Fruit fly (Drosophila melanogaster) whole organism, prepupa: ENCODE measurements around the gene Or33a.

ENCODE experiments used
- Blimp-1 ChIP-seq: fragments of 200-800 bp; sonication (Bioruptor generic); optimal IDR thresholded peaks from 3 replicates; lab custom pipeline; 2017; ENCODE audit warnings: missing biosample characterization, missing genetic modification characterization, mild to moderate bottlenecking, moderate library complexity, missing genetic modification reagents
- CG10631 ChIP-seq: fragments of 200-800 bp; sonication (Bioruptor generic); optimal IDR thresholded peaks from 2 replicates; lab custom pipeline; 2016; ENCODE audit warnings: missing biosample characterization, missing genetic modification characterization
- CG10669 ChIP-seq: fragments of 200-800 bp; sonication (Bioruptor generic); optimal IDR thresholded peaks from 3 replicates; lab custom pipeline; 2018; ENCODE audit warnings: missing biosample characterization, mild to moderate bottlenecking, missing genetic modification characterization, moderate library complexity
- CG11294 ChIP-seq: fragments of 200-800 bp; sonication (Bioruptor generic); IDR thresholded peaks from 2 replicates; pipeline ENCODE4 v1.3.6; 2022; ENCODE audit warnings: missing biosample characterization, missing genetic modification characterization
- CG11902 ChIP-seq: fragments of 200-800 bp; sonication (Bioruptor generic); optimal IDR thresholded peaks from 3 replicates; lab custom pipeline; 2016; ENCODE audit warnings: missing biosample characterization, missing genetic modification characterization
- CG15336 ChIP-seq: fragments of 200-800 bp; sonication (Bioruptor generic); IDR thresholded peaks from 2 replicates; pipeline ENCODE4 v1.3.6; 2022; ENCODE audit warnings: missing biosample characterization, missing genetic modification characterization
- CG1621 ChIP-seq: fragments of 200-800 bp; sonication (Bioruptor generic); optimal IDR thresholded peaks from 3 replicates; lab custom pipeline; 2018; ENCODE audit warnings: missing biosample characterization, mild to moderate bottlenecking, missing genetic modification characterization
- CG16779 ChIP-seq: fragments of 200-800 bp; sonication (Bioruptor generic); optimal IDR thresholded peaks from 3 replicates; lab custom pipeline; 2017; ENCODE audit warnings: missing biosample characterization, mild to moderate bottlenecking, missing genetic modification characterization
- CG3032 ChIP-seq: fragments of 200-800 bp; optimal IDR thresholded peaks from 2 replicates; lab custom pipeline; 2019; ENCODE audit warnings: missing biosample characterization, mild to moderate bottlenecking, missing genetic modification characterization, moderate library complexity
- CG31627 ChIP-seq: fragments of 200-800 bp; sonication (Bioruptor generic); optimal IDR thresholded peaks from 3 replicates; lab custom pipeline; 2016; ENCODE audit warnings: missing biosample characterization, missing genetic modification characterization
- CG32006 ChIP-seq: fragments of 200-800 bp; sonication (Bioruptor generic); optimal IDR thresholded peaks from 3 replicates; lab custom pipeline; 2017; ENCODE audit warnings: missing biosample characterization, mild to moderate bottlenecking, missing genetic modification characterization
- CG34406 ChIP-seq: fragments of 200-800 bp; sonication (Bioruptor generic); optimal IDR thresholded peaks from 3 replicates; lab custom pipeline; 2016; ENCODE audit warnings: missing biosample characterization, missing genetic modification characterization
- CG3919 ChIP-seq: fragments of 200-800 bp; sonication (Bioruptor generic); optimal IDR thresholded peaks from 3 replicates; lab custom pipeline; 2016; ENCODE audit warnings: missing biosample characterization, missing genetic modification characterization
- CG6163 ChIP-seq: fragments of 200-800 bp; sonication (Bioruptor generic); IDR thresholded peaks from 3 replicates; pipeline ENCODE4 v1.3.6; 2022; ENCODE audit warnings: missing biosample characterization, missing genetic modification characterization
- CG6276 ChIP-seq: fragments of 200-800 bp; sonication (Bioruptor generic); optimal IDR thresholded peaks from 2 replicates; lab custom pipeline; 2017; ENCODE audit warnings: missing biosample characterization, mild to moderate bottlenecking, missing genetic modification characterization
- CG6792 ChIP-seq: fragments of 200-800 bp; sonication (Bioruptor generic); optimal IDR thresholded peaks from 3 replicates; lab custom pipeline; 2016; ENCODE audit warnings: missing biosample characterization, missing genetic modification characterization
- CG6808 ChIP-seq: fragments of 200-800 bp; sonication (Bioruptor generic); optimal IDR thresholded peaks from 3 replicates; lab custom pipeline; 2017; ENCODE audit warnings: missing biosample characterization, missing genetic modification characterization, mild to moderate bottlenecking, moderate library complexity, missing genetic modification reagents
- CG6854 ChIP-seq: fragments of 200-800 bp; sonication (Bioruptor generic); optimal IDR thresholded peaks from 2 replicates; lab custom pipeline; 2017; ENCODE audit warnings: missing biosample characterization, mild to moderate bottlenecking, missing genetic modification characterization
- CG8119 ChIP-seq: fragments of 200-800 bp; sonication (Bioruptor generic); IDR thresholded peaks from 3 replicates; pipeline ENCODE4 v1.3.6; 2022; ENCODE audit warnings: missing biosample characterization, missing genetic modification characterization
- CG8319 ChIP-seq: fragments of 200-800 bp; sonication (Bioruptor generic); optimal IDR thresholded peaks from 3 replicates; lab custom pipeline; 2016; ENCODE audit warnings: missing biosample characterization, missing genetic modification characterization
- CG9139 ChIP-seq: fragments of 200-800 bp; sonication (Bioruptor generic); optimal IDR thresholded peaks from 3 replicates; lab custom pipeline; 2017; ENCODE audit warnings: missing biosample characterization, mild to moderate bottlenecking, missing genetic modification characterization
- Eip75B ChIP-seq: fragments of 200-800 bp; sonication (Bioruptor generic); optimal IDR thresholded peaks from 3 replicates; lab custom pipeline; 2016; ENCODE audit warnings: missing biosample characterization, missing genetic modification characterization
- Ets21C ChIP-seq: fragments of 200-800 bp; sonication (Bioruptor generic); optimal IDR thresholded peaks from 3 replicates; lab custom pipeline; 2016; ENCODE audit warnings: missing biosample characterization, missing genetic modification characterization
- Ets96B ChIP-seq: fragments of 200-800 bp; optimal IDR thresholded peaks from 2 replicates; lab custom pipeline; 2019; ENCODE audit warnings: missing biosample characterization, mild to moderate bottlenecking, missing genetic modification characterization, moderate library complexity
- Gug ChIP-seq: fragments of 200-800 bp; sonication (Bioruptor generic); IDR thresholded peaks from 2 replicates; pipeline ENCODE4 v1.3.6; 2022; ENCODE audit warnings: missing biosample characterization, missing genetic modification characterization
- Hr38 ChIP-seq: sonication (Bioruptor generic); optimal IDR thresholded peaks from 2 replicates; lab custom pipeline; 2016; ENCODE audit warnings: missing biosample characterization, missing genetic modification characterization
- Hr39 ChIP-seq: fragments of 200-800 bp; sonication (Bioruptor generic); optimal IDR thresholded peaks from 2 replicates; lab custom pipeline; 2016; ENCODE audit warnings: missing biosample characterization, missing genetic modification characterization
- Hr4 ChIP-seq: fragments of 200-800 bp; sonication (Bioruptor generic); optimal IDR thresholded peaks from 3 replicates; lab custom pipeline; 2016; ENCODE audit warnings: missing biosample characterization, missing genetic modification characterization
- Lpt ChIP-seq: fragments of 200-800 bp; sonication (Bioruptor generic); optimal IDR thresholded peaks from 3 replicates; lab custom pipeline; 2016; ENCODE audit warnings: missing biosample characterization, missing genetic modification characterization
- Met ChIP-seq: fragments of 200-800 bp; sonication (Bioruptor generic); optimal IDR thresholded peaks from 3 replicates; lab custom pipeline; 2016; ENCODE audit warnings: missing biosample characterization, missing genetic modification characterization
- OdsH ChIP-seq: fragments of 200-800 bp; sonication (Bioruptor generic); optimal IDR thresholded peaks from 3 replicates; lab custom pipeline; 2016; ENCODE audit warnings: missing biosample characterization, missing genetic modification characterization
- Smox ChIP-seq: fragments of 200-800 bp; sonication (Bioruptor generic); optimal IDR thresholded peaks from 3 replicates; lab custom pipeline; 2016; ENCODE audit warnings: missing biosample characterization, missing genetic modification characterization
- Sox102F ChIP-seq: fragments of 200-800 bp; sonication (Bioruptor generic); optimal IDR thresholded peaks from 2 replicates; lab custom pipeline; 2016; ENCODE audit warnings: missing biosample characterization, mild to moderate bottlenecking, missing genetic modification characterization
- Sox14 ChIP-seq: fragments of 200-800 bp; sonication (Bioruptor generic); optimal IDR thresholded peaks from 3 replicates; lab custom pipeline; 2016; ENCODE audit warnings: missing biosample characterization, missing genetic modification characterization
- Sox15 ChIP-seq: fragments of 200-800 bp; sonication (Bioruptor generic); optimal IDR thresholded peaks from 3 replicates; lab custom pipeline; 2016; ENCODE audit warnings: missing biosample characterization, missing genetic modification characterization
- achi ChIP-seq: fragments of 200-800 bp; sonication (Bioruptor generic); optimal IDR thresholded peaks from 3 replicates; lab custom pipeline; 2016; ENCODE audit warnings: missing biosample characterization, missing genetic modification characterization
- acj6 ChIP-seq: fragments of 200-800 bp; sonication (Bioruptor generic); optimal IDR thresholded peaks from 3 replicates; lab custom pipeline; 2016; ENCODE audit warnings: missing biosample characterization, missing genetic modification characterization
- cyc ChIP-seq: fragments of 200-800 bp; sonication (Bioruptor generic); optimal IDR thresholded peaks from 3 replicates; lab custom pipeline; 2016; ENCODE audit warnings: missing biosample characterization, missing genetic modification characterization
- dac ChIP-seq: fragments of 200-800 bp; sonication (Bioruptor generic); optimal IDR thresholded peaks from 2 replicates; lab custom pipeline; 2017; ENCODE audit warnings: missing biosample characterization, mild to moderate bottlenecking, missing genetic modification characterization
- dsx ChIP-seq: fragments of 200-800 bp; optimal IDR thresholded peaks from 3 replicates; lab custom pipeline; 2019; ENCODE audit warnings: missing biosample characterization, mild to moderate bottlenecking, missing genetic modification characterization, moderate library complexity; ENCODE audit not compliant: poor library complexity, severe bottlenecking
- esn ChIP-seq: fragments of 200-800 bp; sonication (Bioruptor generic); optimal IDR thresholded peaks from 2 replicates; lab custom pipeline; 2016; ENCODE audit warnings: missing biosample characterization, mild to moderate bottlenecking, missing genetic modification characterization, moderate library complexity
- fd59A ChIP-seq: fragments of 200-800 bp; sonication (Bioruptor generic); optimal IDR thresholded peaks from 2 replicates; lab custom pipeline; 2017; ENCODE audit warnings: missing biosample characterization, mild to moderate bottlenecking, missing genetic modification characterization, missing genetic modification reagents
- fkh ChIP-seq: fragments of 200-800 bp; sonication (Bioruptor generic); optimal IDR thresholded peaks from 3 replicates; lab custom pipeline; 2017; ENCODE audit warnings: missing biosample characterization, mild to moderate bottlenecking, missing genetic modification characterization, moderate library complexity
- net ChIP-seq: fragments of 200-800 bp; sonication (Bioruptor generic); optimal IDR thresholded peaks from 3 replicates; lab custom pipeline; 2016; ENCODE audit warnings: missing biosample characterization, missing genetic modification characterization
- pdm3 ChIP-seq: fragments of 200-800 bp; sonication (Bioruptor generic); optimal IDR thresholded peaks from 3 replicates; lab custom pipeline; 2016; ENCODE audit warnings: missing biosample characterization, missing genetic modification characterization
- salr ChIP-seq, 2 experiments: fragments of 200-800 bp; sonication (Bioruptor generic); optimal IDR thresholded peaks; 3 replicates each; lab custom pipeline; 2016 to 2018; ENCODE audit warnings: missing biosample characterization in 2 of 2, missing genetic modification characterization in 2 of 2, mild to moderate bottlenecking in 1 of 2
- spab ChIP-seq: fragments of 200-800 bp; sonication (Bioruptor generic); optimal IDR thresholded peaks from 2 replicates; lab custom pipeline; 2017; ENCODE audit warnings: missing biosample characterization, mild to moderate bottlenecking, missing genetic modification characterization, missing genetic modification reagents
- ss ChIP-seq, 2 experiments: fragments of 200-800 bp; sonication (Bioruptor generic); optimal IDR thresholded peaks; 2 replicates in 1 of 2; 3 replicates in 1 of 2; lab custom pipeline; 2017 to 2018; ENCODE audit warnings: mild to moderate bottlenecking in 2 of 2, missing biosample characterization in 2 of 2, missing genetic modification characterization in 2 of 2, moderate library complexity in 1 of 2
- topi ChIP-seq: fragments of 200-800 bp; sonication (Bioruptor generic); optimal IDR thresholded peaks from 3 replicates; lab custom pipeline; 2016; ENCODE audit warnings: missing biosample characterization, missing genetic modification characterization

Or33a gene

DNA sequence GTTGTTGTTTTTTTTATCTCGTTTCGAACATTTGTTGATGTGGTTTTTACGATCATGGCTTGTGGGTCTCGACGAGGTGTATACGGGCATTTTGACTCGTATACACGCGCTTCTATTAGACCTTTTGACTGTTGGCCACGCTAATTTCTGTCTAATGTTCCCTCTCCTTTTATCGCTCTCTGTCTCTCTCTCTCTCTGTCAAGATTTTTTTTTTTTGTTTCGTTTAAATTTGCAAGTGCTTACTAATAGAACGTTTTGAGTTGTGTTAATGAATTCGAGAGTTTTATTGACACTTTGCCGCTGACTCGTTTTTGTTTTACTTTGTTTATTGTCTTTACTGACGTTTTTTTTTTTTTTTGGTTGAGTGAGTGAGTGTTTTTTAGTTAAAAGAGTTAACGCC is 36.0 kb downstream of the Or33a start:
- no peak for TF ChIP-seq net (GFP tag; lab: Kevin White, UChicago)
- TF ChIP-seq CG32006, result no peak
- TF ChIP-seq CG8319 (GFP tag; lab: Kevin White, UChicago), result no peak
- TF ChIP-seq CG6163 (GFP tag; lab: Robert Waterston, UW), result no peak

DNA sequence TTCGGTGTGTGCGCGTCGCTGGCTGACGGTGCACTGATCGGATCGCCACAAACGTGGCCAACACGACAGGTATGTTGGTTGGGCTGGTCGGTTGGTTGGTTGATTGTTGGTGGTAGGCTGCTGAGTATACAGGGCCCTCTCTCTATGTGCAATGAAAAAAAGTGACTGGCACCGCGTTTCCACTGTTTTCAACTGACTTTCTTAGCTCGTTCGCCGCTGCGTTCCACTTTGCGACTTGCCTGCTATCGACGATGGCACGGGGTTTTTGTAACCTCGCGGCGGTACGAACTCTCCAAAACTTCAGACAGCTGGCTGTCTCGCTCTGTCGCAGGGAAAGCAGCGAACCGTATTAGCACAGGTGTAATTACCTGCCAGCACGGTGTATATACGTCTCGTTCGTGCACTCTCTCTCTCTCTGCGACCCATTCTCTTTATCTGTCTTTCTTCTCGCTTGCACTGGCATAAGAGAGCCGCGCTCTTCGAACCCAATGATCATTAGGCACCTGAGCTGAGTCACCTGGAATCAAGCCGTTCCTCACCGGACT is 36.6 kb downstream of the Or33a start:
- no peak for TF ChIP-seq dac (GFP tag; lab: Kevin White, UChicago)
- TF ChIP-seq Gug, result no peak
- TF ChIP-seq fd59A (GFP tag; lab: Kevin White, UChicago), result no peak
- TF ChIP-seq CG6808 (GFP tag; lab: Kevin White, UChicago), result peak; percentile 5
- TF ChIP-seq CG15336 (GFP tag; lab: Robert Waterston, UW), result 0 out of 2 replicates have a peak, but pooled peaks have one; percentile 35
- TF ChIP-seq CG6854 (GFP tag; lab: Kevin White, UChicago), result peak; percentile 45
- peak; percentile 29 for TF ChIP-seq Sox102F
- TF ChIP-seq cyc, result no peak
- TF ChIP-seq fkh (GFP tag; lab: Kevin White, UChicago), result peak; percentile 85
- TF ChIP-seq Hr38 (GFP tag; lab: Kevin White, UChicago), result no peak
- no peak for TF ChIP-seq Ets21C (GFP tag; lab: Kevin White, UChicago)
- TF ChIP-seq achi (GFP tag; lab: Kevin White, UChicago), result no peak
- TF ChIP-seq Met (GFP tag; lab: Kevin White, UChicago), result peak; percentile 11
- no peak for TF ChIP-seq CG31627 (GFP tag; lab: Kevin White, UChicago)
- TF ChIP-seq Hr4 (GFP tag; lab: Kevin White, UChicago), result no peak
- TF ChIP-seq CG32006, result no peak
- TF ChIP-seq salr (GFP tag; optimal IDR thresholded peaks at IDR 0.05; lab: Kevin White, UChicago), result no peak
- no peak for TF ChIP-seq Smox (GFP tag; lab: Kevin White, UChicago)
- peak; percentile 36 for TF ChIP-seq esn (GFP tag; lab: Kevin White, UChicago)
- no peak for TF ChIP-seq CG11294
- TF ChIP-seq CG8119 (GFP tag; lab: Robert Waterston, UW), result no peak; the same call in 2 of the 3 replicates
- TF ChIP-seq acj6, result no peak
- TF ChIP-seq CG9139 (GFP tag; lab: Kevin White, UChicago), result no peak
- TF ChIP-seq net (GFP tag; lab: Kevin White, UChicago), result no peak
- TF ChIP-seq CG1621 (tag; lab: Kevin White, UChicago), result peak; percentile 18
- no peak for TF ChIP-seq Hr39 (GFP tag; lab: Kevin White, UChicago)
- TF ChIP-seq Lpt (GFP tag; lab: Kevin White, UChicago), result peak; percentile 17
- peak; percentile 13 for TF ChIP-seq Blimp-1
- no peak for TF ChIP-seq CG8319 (GFP tag; lab: Kevin White, UChicago)
- no peak for TF ChIP-seq CG16779 (tag; lab: Kevin White, UChicago)
- TF ChIP-seq CG3919 (GFP tag; lab: Kevin White, UChicago), result peak; percentile 39
- TF ChIP-seq pdm3, result no peak
- TF ChIP-seq Eip75B (GFP tag; lab: Kevin White, UChicago), result peak; percentile 37
- TF ChIP-seq CG3032 (tag; lab: Kevin White, UChicago), result no peak
- TF ChIP-seq ss (GFP tag; optimal IDR thresholded peaks at IDR 0.05; lab: Kevin White, UChicago), result peak; percentile 31 to 54
- no peak for TF ChIP-seq CG10631 (GFP tag; lab: Kevin White, UChicago)
- no peak for TF ChIP-seq CG10669
- TF ChIP-seq OdsH, result no peak
- TF ChIP-seq CG6276 (GFP tag; lab: Kevin White, UChicago), result peak; percentile 10
- TF ChIP-seq CG6163 (GFP tag; lab: Robert Waterston, UW), result 0 out of 3 replicates have a peak, but pooled peaks have one; percentile 28
- TF ChIP-seq CG6792 (GFP tag; lab: Kevin White, UChicago), result no peak
- TF ChIP-seq Ets96B (tag; lab: Kevin White, UChicago), result no peak
- no peak for TF ChIP-seq spab (GFP tag; lab: Kevin White, UChicago)
- peak; percentile 23 for TF ChIP-seq dsx (GFP tag; lab: Kevin White, UChicago)
- TF ChIP-seq CG34406 (GFP tag; lab: Kevin White, UChicago), result no peak
- TF ChIP-seq topi (GFP tag; lab: Kevin White, UChicago), result peak; percentile 26
- no peak for TF ChIP-seq Sox15
- TF ChIP-seq Sox14 (GFP tag; lab: Kevin White, UChicago), result peak; percentile 29
- TF ChIP-seq CG11902 (GFP tag; lab: Kevin White, UChicago), result no peak
